Worm (Caenorhabditis elegans): ENCODE data around the gene W03C9.1.

- no peak for TF ChIP-seq lin-26 (GFP tag; IDR thresholded peaks at IDR 0.05)
- no peak for TF ChIP-seq unc-62 (GFP tag; optimal IDR thresholded peaks at IDR 0.05)
- no peak for TF ChIP-seq Y53F4B.3 (GFP tag; IDR thresholded peaks at IDR 0.05)
- no peak for TF ChIP-seq him-1 (tag; optimal IDR thresholded peaks at IDR 0.05)
- TF ChIP-seq mxl-1 (tag; optimal IDR thresholded peaks at IDR 0.05) = no peak
- TF ChIP-seq Y67H2A.10 (GFP tag; conservative IDR thresholded peaks at IDR 0.05) = no peak
- no peak for TF ChIP-seq tbp1 (GFP tag; optimal IDR thresholded peaks at IDR 0.05)
- TF ChIP-seq nhr-179 (tag; optimal IDR thresholded peaks at IDR 0.05) = no peak
- TF ChIP-seq atf-7 (tag; optimal IDR thresholded peaks at IDR 0.05) = no peak
- TF ChIP-seq xnd-1 (tag; optimal IDR thresholded peaks at IDR 0.05) = no peak
- no peak for TF ChIP-seq ama-1 (optimal IDR thresholded peaks at IDR 0.05)
- no peak for TF ChIP-seq ama-1 (GFP tag; optimal IDR thresholded peaks at IDR 0.05)
Observed at ce11 chrII:11973632-11974031, 11.7 kb upstream of the W03C9.1 start, which contains the start of gene acbp-6.

All from whole organism, young adult.